Fruit fly (Drosophila melanogaster): ENCODE results near the gene RpL34b.
A peak's percentile ranks its signal among the peaks of the same experiment; 100 is the strongest.

Gene RpL34b

DNA sequence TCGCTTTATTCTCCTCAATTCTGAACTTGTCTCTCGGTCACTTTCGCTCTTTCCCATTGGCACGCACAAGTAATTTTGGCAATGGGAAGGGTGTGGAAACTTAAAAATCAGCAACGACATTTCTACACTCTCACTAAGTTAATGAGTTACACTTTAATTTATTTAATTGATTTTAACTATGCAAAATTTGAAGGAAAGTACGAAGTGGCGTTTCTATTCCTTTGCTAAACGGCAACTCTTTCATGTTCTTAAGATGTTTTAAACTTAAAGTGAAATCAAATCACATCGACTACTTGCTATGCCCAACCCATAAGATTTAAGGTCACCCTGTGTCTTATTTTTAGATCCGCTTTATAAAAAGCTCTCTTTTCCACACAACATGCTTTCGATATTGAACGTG is 30.6 kb downstream of the RpL34b start (continued):
- TF ChIP-seq CG15336 (GFP tag; IDR thresholded peaks at IDR 0.05) = peak; percentile 53; the same call in 1 of the 2 replicates
- TF ChIP-seq Met (GFP tag; optimal IDR thresholded peaks at IDR 0.05) = peak; percentile 30
- peak; percentile 58; the same call in 2 of the 3 replicates for TF ChIP-seq CG8119 (GFP tag; IDR thresholded peaks at IDR 0.05)
- TF ChIP-seq CG32006 (GFP tag; optimal IDR thresholded peaks at IDR 0.05) = no peak
- no peak for TF ChIP-seq CG1621 (tag; optimal IDR thresholded peaks at IDR 0.05)

DNA sequence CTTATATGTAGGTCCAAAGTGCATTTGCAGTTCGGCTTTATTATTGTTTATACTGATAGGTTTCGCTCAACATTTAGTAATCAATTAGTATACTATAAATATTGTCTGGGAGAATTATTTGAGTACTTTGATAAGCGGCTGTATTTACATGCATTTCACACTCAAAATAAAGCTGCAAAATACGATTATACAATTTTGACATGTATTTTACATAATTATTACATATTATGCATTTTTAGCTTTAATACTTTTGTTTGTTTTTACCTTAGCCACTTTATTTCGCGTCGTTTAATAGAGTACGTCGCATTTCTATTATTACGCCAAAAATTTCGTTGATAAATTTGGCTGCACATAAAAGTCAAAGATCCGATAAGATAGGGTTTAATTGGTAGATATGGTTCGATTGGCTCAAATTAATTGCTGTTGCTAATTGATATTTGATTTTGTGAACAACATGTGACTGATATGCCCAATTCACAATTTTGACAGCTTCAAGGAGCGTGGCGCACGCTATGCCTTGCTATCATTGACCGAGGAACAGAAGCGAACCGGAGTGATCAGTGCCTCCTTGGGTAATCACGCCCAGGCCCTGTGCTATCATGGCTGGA is 35.0 kb downstream of the RpL34b start:
- TF ChIP-seq svp (GFP tag) = no peak
- TF ChIP-seq CG7368 (GFP tag; optimal IDR thresholded peaks at IDR 0.05) = no peak
- TF ChIP-seq vri (GFP tag; optimal IDR thresholded peaks at IDR 0.05) = peak; percentile 76
- peak; percentile 39 for TF ChIP-seq Eip78C (GFP tag)
- peak; percentile 32 for TF ChIP-seq Eip93F (GFP tag; optimal IDR thresholded peaks at IDR 0.05)
- no peak for TF ChIP-seq salr (GFP tag; optimal IDR thresholded peaks at IDR 0.05)
- TF ChIP-seq CG16779 (tag; optimal IDR thresholded peaks at IDR 0.05) = no peak
- TF ChIP-seq pdm3 (GFP tag; optimal IDR thresholded peaks at IDR 0.05) = no peak
- no peak for TF ChIP-seq CG11762 (GFP tag; optimal IDR thresholded peaks at IDR 0.05; ENCODE audit: insufficient read depth)
- peak; percentile 2 for TF ChIP-seq CG6808 (GFP tag; optimal IDR thresholded peaks at IDR 0.05)
- no peak for TF ChIP-seq CG15336 (GFP tag; IDR thresholded peaks at IDR 0.05)

DNA sequence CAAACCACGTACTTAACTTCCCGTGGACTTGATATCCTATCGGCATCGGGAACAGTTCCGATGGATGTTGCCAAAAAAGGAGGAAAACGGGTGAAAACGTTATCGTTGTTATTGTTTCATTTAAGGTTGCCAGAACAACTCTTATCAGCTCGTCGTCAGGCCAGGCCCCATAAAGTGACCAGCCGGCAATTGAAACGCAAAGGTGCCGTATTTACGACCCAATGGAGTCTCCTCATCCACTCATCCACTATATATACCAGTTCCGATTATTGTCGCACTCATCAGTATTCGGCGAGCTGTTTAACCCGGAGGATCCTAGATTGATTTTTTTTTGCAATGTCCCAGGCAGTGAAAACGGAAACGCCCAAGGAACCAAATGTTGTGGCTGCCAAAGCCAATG is 35.9 kb downstream of the RpL34b start, which contains the start of gene Srr:
Srr (plus strand) TSS at position 278 of the 400 bp plus-strand sequence.
- no peak for TF ChIP-seq Ets96B (tag; optimal IDR thresholded peaks at IDR 0.05)
- TF ChIP-seq svp (GFP tag) = peak; percentile 94

DNA sequence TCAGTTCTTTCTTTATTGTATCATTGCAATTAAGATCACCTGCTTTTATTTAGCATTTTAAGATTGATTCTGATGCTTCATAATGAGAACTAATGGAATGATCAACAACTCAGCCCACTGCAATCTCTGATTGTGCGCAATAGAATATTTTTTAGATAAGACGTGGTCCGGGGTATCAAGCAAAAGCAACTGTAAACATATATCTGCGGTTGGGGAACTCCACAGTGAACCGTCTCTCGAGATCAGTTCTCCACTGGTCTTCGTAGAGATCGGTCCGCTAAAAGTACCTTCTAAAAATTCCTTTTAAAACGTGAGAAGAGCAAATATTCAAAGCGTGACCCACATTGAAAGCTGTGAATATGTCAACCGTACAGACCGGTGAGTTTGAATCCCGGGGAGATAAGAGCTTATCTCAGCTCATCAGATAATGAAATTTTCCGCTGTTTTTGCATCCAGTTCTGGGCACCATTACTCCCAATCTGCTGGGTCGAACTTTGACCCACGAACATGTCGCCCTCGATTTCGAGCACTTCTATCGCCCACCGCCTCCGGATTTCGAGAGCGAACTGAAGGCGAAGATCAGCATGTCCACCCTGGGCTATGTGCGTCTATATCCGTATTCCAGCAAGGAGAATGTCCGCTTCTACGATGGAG is 37.8 kb downstream of the RpL34b start, which contains the start of gene CG18473:
CG18473 (plus strand) TSS at position 240 of the 654 bp plus-strand sequence.
- no peak for TF ChIP-seq CG11762 (GFP tag; optimal IDR thresholded peaks at IDR 0.05; ENCODE audit: insufficient read depth)
- TF ChIP-seq svp (GFP tag) = peak; percentile 93
- no peak for TF ChIP-seq CG10631 (GFP tag; optimal IDR thresholded peaks at IDR 0.05)
- peak; percentile 10 for TF ChIP-seq fkh (GFP tag; optimal IDR thresholded peaks at IDR 0.05)
- TF ChIP-seq Eip78C (GFP tag) = peak; percentile 65

DNA sequence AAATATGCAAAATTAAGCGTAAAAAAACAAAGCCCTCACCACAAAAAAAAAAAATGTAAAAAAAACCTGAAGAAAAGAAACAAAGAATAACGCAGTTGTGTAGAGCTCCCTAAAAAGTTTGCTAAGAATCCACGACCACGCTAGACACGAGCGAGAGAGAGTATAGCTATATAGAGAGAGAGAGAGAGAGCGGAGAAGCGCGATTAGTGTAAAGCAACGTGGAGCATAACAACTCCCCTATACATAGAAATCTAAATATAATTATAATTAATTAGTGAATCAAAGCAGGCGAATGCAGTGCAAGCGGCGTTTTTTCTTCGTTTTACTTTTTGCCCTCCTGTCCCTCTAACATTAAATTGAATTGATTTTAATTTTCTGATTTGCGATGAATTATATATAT is 41.6 kb downstream of the RpL34b start:
- TF ChIP-seq CG10669 (GFP tag; optimal IDR thresholded peaks at IDR 0.05) = no peak
- no peak for TF ChIP-seq Lpt (GFP tag; optimal IDR thresholded peaks at IDR 0.05)
- no peak for TF ChIP-seq CG15336 (GFP tag; IDR thresholded peaks at IDR 0.05)
- TF ChIP-seq Blimp-1 (GFP tag; optimal IDR thresholded peaks at IDR 0.05) = no peak
- no peak for TF ChIP-seq Sox102F (GFP tag; optimal IDR thresholded peaks at IDR 0.05)
- no peak for TF ChIP-seq CG6792 (GFP tag; optimal IDR thresholded peaks at IDR 0.05)
- no peak for TF ChIP-seq Gug (GFP tag; IDR thresholded peaks at IDR 0.05)
- TF ChIP-seq Eip78C (GFP tag) = no peak
- TF ChIP-seq net (GFP tag; optimal IDR thresholded peaks at IDR 0.05) = no peak
- TF ChIP-seq dsx (GFP tag; optimal IDR thresholded peaks at IDR 0.05; ENCODE audit: poor library complexity, severe bottlenecking) = no peak
- TF ChIP-seq Hr39 (GFP tag; optimal IDR thresholded peaks at IDR 0.05) = no peak
- no peak for TF ChIP-seq eg (GFP tag; IDR thresholded peaks at IDR 0.05)

DNA sequence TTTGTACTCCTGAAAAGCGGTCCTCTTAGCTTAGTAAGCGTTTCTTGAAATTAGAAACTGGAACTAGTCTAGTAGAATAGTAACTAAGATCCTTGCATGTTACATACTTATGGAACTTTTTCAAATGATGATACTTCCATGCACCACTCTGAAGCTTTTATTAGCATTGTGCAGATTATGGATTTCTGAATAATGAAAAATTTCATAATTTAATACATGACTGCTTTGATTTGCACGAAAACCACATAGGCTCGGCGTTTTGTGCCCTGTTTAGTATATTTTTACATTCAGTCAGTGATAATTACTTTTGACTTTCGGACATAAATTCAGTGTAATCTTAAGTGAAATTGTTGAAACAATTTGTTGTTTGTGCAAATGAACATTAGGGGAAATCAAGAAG is 45.8 kb downstream of the RpL34b start, which contains the start of gene CG43675:
CG43675 (plus strand) TSS at position 301 of the 400 bp plus-strand sequence.
- no peak for TF ChIP-seq svp (GFP tag)
